Fruit fly (Drosophila melanogaster) whole organism, prepupa: Measurements from ENCODE around the gene Larp4B.

ENCODE experiments used
- CG16779 ChIP-seq: fragments of 200-800 bp; sonication (Bioruptor generic); optimal IDR thresholded peaks from 3 replicates; lab custom pipeline; 2017; ENCODE audit warnings: missing biosample characterization, mild to moderate bottlenecking, missing genetic modification characterization
- CG3032 ChIP-seq: fragments of 200-800 bp; optimal IDR thresholded peaks from 2 replicates; lab custom pipeline; 2019; ENCODE audit warnings: missing biosample characterization, mild to moderate bottlenecking, missing genetic modification characterization, moderate library complexity
- CG31627 ChIP-seq: fragments of 200-800 bp; sonication (Bioruptor generic); optimal IDR thresholded peaks from 3 replicates; lab custom pipeline; 2016; ENCODE audit warnings: missing biosample characterization, missing genetic modification characterization
- CG3919 ChIP-seq: fragments of 200-800 bp; sonication (Bioruptor generic); optimal IDR thresholded peaks from 3 replicates; lab custom pipeline; 2016; ENCODE audit warnings: missing biosample characterization, missing genetic modification characterization
- CG6854 ChIP-seq: fragments of 200-800 bp; sonication (Bioruptor generic); optimal IDR thresholded peaks from 2 replicates; lab custom pipeline; 2017; ENCODE audit warnings: missing biosample characterization, mild to moderate bottlenecking, missing genetic modification characterization
- Ets21C ChIP-seq: fragments of 200-800 bp; sonication (Bioruptor generic); optimal IDR thresholded peaks from 3 replicates; lab custom pipeline; 2016; ENCODE audit warnings: missing biosample characterization, missing genetic modification characterization
- Smox ChIP-seq: fragments of 200-800 bp; sonication (Bioruptor generic); optimal IDR thresholded peaks from 3 replicates; lab custom pipeline; 2016; ENCODE audit warnings: missing biosample characterization, missing genetic modification characterization
- fd59A ChIP-seq: fragments of 200-800 bp; sonication (Bioruptor generic); optimal IDR thresholded peaks from 2 replicates; lab custom pipeline; 2017; ENCODE audit warnings: missing biosample characterization, mild to moderate bottlenecking, missing genetic modification characterization, missing genetic modification reagents

dm6 chr3L:3268161-3268560, 43.5 kb downstream of the Larp4B start, which contains the start of gene CG34265:
- TF ChIP-seq Ets21C (GFP tag; lab: Kevin White, UChicago): no peak
- no peak for TF ChIP-seq Smox (GFP tag; lab: Kevin White, UChicago)
- no peak for TF ChIP-seq CG16779
- no peak for TF ChIP-seq fd59A (GFP tag; lab: Kevin White, UChicago)
- TF ChIP-seq CG3032 (tag; lab: Kevin White, UChicago): no peak
- TF ChIP-seq CG3919 (GFP tag; lab: Kevin White, UChicago): no peak
- TF ChIP-seq CG31627 (GFP tag; lab: Kevin White, UChicago): no peak
- TF ChIP-seq CG6854 (GFP tag; lab: Kevin White, UChicago): no peak
